Worm (Caenorhabditis elegans): ENCODE measurements around the gene gpcp-1.

gpcp-1 gene

ce11 chrX:3118596-3119287 is 8.3 kb upstream of the gpcp-1 start:
- TF ChIP-seq ztf-26 (tag; optimal IDR thresholded peaks at IDR 0.05) (no peak), rcor-1 (GFP tag; IDR thresholded peaks at IDR 0.05) (0 out of 2 replicates have a peak, but pooled peaks have one; percentile 9), B0035.1 (tag; optimal IDR thresholded peaks at IDR 0.05) (no peak), nhr-80 (tag; optimal IDR thresholded peaks at IDR 0.05) (no peak), rec-8 (tag; optimal IDR thresholded peaks at IDR 0.05) (no peak), zfh-2 (GFP tag; conservative IDR thresholded peaks at IDR 0.05) (peak; percentile 66), Y79H2A.3 (GFP tag; conservative IDR thresholded peaks at IDR 0.05) (no peak), K12H6.12 (tag; optimal IDR thresholded peaks at IDR 0.05) (no peak), chd-7 (tag; optimal IDR thresholded peaks at IDR 0.05) (peak; percentile 20), T26A5.8 (tag; optimal IDR thresholded peaks at IDR 0.05) (no peak), nfya-1 (tag; optimal IDR thresholded peaks at IDR 0.05; ENCODE audit: borderline replicate concordance, insufficient read depth) (no peak), ceh-58 (GFP tag; IDR thresholded peaks at IDR 0.05) (no peak)

ce11 chrX:3117204-3117603 is 6.8 kb upstream of the gpcp-1 start:
- TF ChIP-seq gei-17 (GFP tag; optimal IDR thresholded peaks at IDR 0.05) (no peak), ama-1 (optimal IDR thresholded peaks at IDR 0.05) (peak; percentile 11), ama-1 (GFP tag; optimal IDR thresholded peaks at IDR 0.05) (no peak), snpc-3.4 (tag; optimal IDR thresholded peaks at IDR 0.05) (no peak), nfyb-1 (GFP tag; IDR thresholded peaks at IDR 0.05) (0 out of 2 replicates have a peak, but pooled peaks have one; percentile 24), hsf-1 (GFP tag; IDR thresholded peaks at IDR 0.05) (peak; percentile 56; the same call in 1 of the 2 replicates), mcd-1 (GFP tag; IDR thresholded peaks at IDR 0.05) (no peak), lin-40 (tag; optimal IDR thresholded peaks at IDR 0.05) (peak; percentile 62), Y53G8AR.9 (GFP tag; conservative IDR thresholded peaks at IDR 0.05) (0 out of 2 replicates have a peak, but pooled peaks have one; percentile 50), tbp1 (GFP tag; optimal IDR thresholded peaks at IDR 0.05) (peak; percentile 5), nhr-120 (GFP tag; IDR thresholded peaks at IDR 0.05) (no peak), nhr-80 (tag; optimal IDR thresholded peaks at IDR 0.05) (peak; percentile 48), T07F8.4 (tag; optimal IDR thresholded peaks at IDR 0.05) (no peak), let-607 (tag; optimal IDR thresholded peaks at IDR 0.05) (peak in 1 of 2 experiments; percentile 6), cebp-1 (GFP tag; IDR thresholded peaks at IDR 0.05) (no peak), cebp-1 (tag; optimal IDR thresholded peaks at IDR 0.05) (peak; percentile 10)

- TF ChIP-seq aptf-2 (GFP tag; conservative IDR thresholded peaks at IDR 0.05) (no peak), dpff-1 (tag; optimal IDR thresholded peaks at IDR 0.05) (no peak), egl-18 (GFP tag; IDR thresholded peaks at IDR 0.05) (no peak), D2030.7 (GFP tag; IDR thresholded peaks at IDR 0.05) (no peak), K11D2.4 (GFP tag; IDR thresholded peaks at IDR 0.05) (peak; percentile 36; the same call in 1 of the 2 replicates), ceh-100 (GFP tag; IDR thresholded peaks at IDR 0.05) (no peak), Y79H2A.3 (GFP tag; conservative IDR thresholded peaks at IDR 0.05) (no peak), bed-2 (GFP tag; IDR thresholded peaks at IDR 0.05) (no peak), madf-8 (GFP tag; conservative IDR thresholded peaks at IDR 0.05) (no peak), Y67H2A.10 (GFP tag; conservative IDR thresholded peaks at IDR 0.05) (no peak), madf-6 (GFP tag; IDR thresholded peaks at IDR 0.05) (no peak), unc-62 (GFP tag; optimal IDR thresholded peaks at IDR 0.05) (no peak), ztf-25 (GFP tag; IDR thresholded peaks at IDR 0.05) (no peak), let-607 (tag; optimal IDR thresholded peaks at IDR 0.05) (no peak), tlf-1 (GFP tag; optimal IDR thresholded peaks at IDR 0.05) (no peak), madf-3 (GFP tag; IDR thresholded peaks at IDR 0.05) (0 out of 2 replicates have a peak, but pooled peaks have one; percentile 35), Y53G8AR.9 (GFP tag; conservative IDR thresholded peaks at IDR 0.05) (no peak), pbrm-1 (GFP tag; IDR thresholded peaks at IDR 0.05) (no peak; the same call in none of the 2 replicates), somi-1 (GFP tag; optimal IDR thresholded peaks at IDR 0.05) (no peak), lin-26 (GFP tag; IDR thresholded peaks at IDR 0.05) (peak; percentile 59), T07F8.4 (tag; optimal IDR thresholded peaks at IDR 0.05) (no peak)
Measured at ce11 chrX:3116033-3116876, 5.8 kb upstream of the gpcp-1 start, which contains the start of gene mai-1. Gene mai-1 (minus strand): TSS chrX:3116589.

Data from whole organism, young adult.